Worm (Caenorhabditis elegans) whole organism, L4 larva: ENCODE results near the gene sqv-3.

Source experiments
- F10B5.3 ChIP-seq: sonication (generic microtip); optimal IDR thresholded peaks from 2 replicates; lab custom pipeline; 2016; ENCODE audit warnings: mild to moderate bottlenecking, missing genetic modification characterization, missing compliant biosample characterization
- F37D6.2 ChIP-seq: sonication (generic microtip); optimal IDR thresholded peaks from 2 replicates; lab custom pipeline; 2016; ENCODE audit warnings: mild to moderate bottlenecking, missing genetic modification characterization, missing compliant biosample characterization
- F49E8.2 ChIP-seq: sonication (generic microtip); optimal IDR thresholded peaks from 2 replicates; lab custom pipeline; 2016; ENCODE audit warnings: missing compliant biosample characterization, mild to moderate bottlenecking, missing genetic modification characterization, borderline replicate concordance
- T20F7.1 ChIP-seq: fragments of 200-800 bp; sonication (Bioruptor generic); optimal IDR thresholded peaks from 2 replicates; lab custom pipeline; 2018; ENCODE audit warnings: mild to moderate bottlenecking, missing genetic modification characterization, missing compliant biosample characterization
- T26A8.4 ChIP-seq: fragments of 200-800 bp; sonication (Bioruptor generic); IDR thresholded peaks from 2 replicates; pipeline ENCODE4 v1.3.6; 2022; ENCODE audit warnings: missing genetic modification characterization, missing compliant biosample characterization
- Y5F2A.4 ChIP-seq: fragments of 200-800 bp; sonication (Bioruptor generic); optimal IDR thresholded peaks from 2 replicates; lab custom pipeline; 2018; ENCODE audit warnings: mild to moderate bottlenecking, missing genetic modification characterization, missing compliant biosample characterization
- Y75B8A.6 ChIP-seq: fragments of 200-800 bp; sonication (Bioruptor generic); IDR thresholded peaks from 2 replicates; pipeline ENCODE4 v1.3.6; 2022; ENCODE audit warnings: missing genetic modification reagents, missing genetic modification characterization, missing compliant biosample characterization
- ZK546.5 ChIP-seq, 2 experiments: sonication (generic microtip); optimal IDR thresholded peaks; 2 replicates each; lab custom pipeline; 2017; ENCODE audit warnings: missing biosample characterization in 2 of 2, missing genetic modification characterization in 2 of 2
- aha-1 ChIP-seq: fragments of 150-350 bp; peaks from one replicate; lab custom pipeline; 2014; ENCODE audit warnings: missing biosample characterization, missing genetic modification characterization
- ama-1 ChIP-seq: fragments of 150-350 bp; optimal IDR thresholded peaks from 2 replicates; lab custom pipeline; 2014; ENCODE audit warnings: inconsistent platforms, mixed read lengths
- attf-4 ChIP-seq: sonication (generic microtip); optimal IDR thresholded peaks from 3 replicates; lab custom pipeline; 2017; ENCODE audit warnings: missing biosample characterization, missing genetic modification characterization
- ceh-32 ChIP-seq: sonication (generic microtip); optimal IDR thresholded peaks from 2 replicates; lab custom pipeline; 2016; ENCODE audit warnings: mild to moderate bottlenecking, missing genetic modification characterization, missing compliant biosample characterization; ENCODE audit not compliant: poor library complexity
- ceh-44 ChIP-seq: fragments of 200-800 bp; sonication (Bioruptor generic); IDR thresholded peaks from 2 replicates; pipeline ENCODE4 v1.3.6; 2022; ENCODE audit warnings: missing genetic modification reagents, missing genetic modification characterization, missing compliant biosample characterization
- ctbp-1 ChIP-seq: fragments of 200-800 bp; sonication (Bioruptor generic); IDR thresholded peaks from 2 replicates; pipeline ENCODE4 v1.3.6; 2022; ENCODE audit warnings: missing genetic modification reagents, missing genetic modification characterization, missing compliant biosample characterization
- daf-19 ChIP-seq: fragments of 200-800 bp; sonication (Bioruptor generic); conservative IDR thresholded peaks from 2 replicates; pipeline ENCODE4 v1.3.6; 2022; ENCODE audit warnings: missing genetic modification characterization, missing compliant biosample characterization
- egl-43 ChIP-seq: fragments of 200-800 bp; sonication (Bioruptor generic); IDR thresholded peaks from 2 replicates; pipeline ENCODE4 v1.3.6; 2022; ENCODE audit warnings: missing genetic modification reagents, missing genetic modification characterization, missing compliant biosample characterization
- fkh-10 ChIP-seq: fragments of 150-350 bp; optimal IDR thresholded peaks from 2 replicates; lab custom pipeline; 2014; ENCODE audit warnings: missing biosample characterization, missing genetic modification reagents, missing genetic modification characterization
- hmg-1.1 ChIP-seq: fragments of 200-800 bp; sonication (Bioruptor generic); IDR thresholded peaks from 2 replicates; pipeline ENCODE4 v1.3.6; 2022; ENCODE audit warnings: missing genetic modification reagents, missing genetic modification characterization, missing compliant biosample characterization
- lin-1 ChIP-seq: fragments of 200-800 bp; sonication (Bioruptor generic); IDR thresholded peaks from 2 replicates; pipeline ENCODE4 v1.3.6; 2022; ENCODE audit warnings: missing genetic modification reagents, missing genetic modification characterization, missing compliant biosample characterization
- lir-3 ChIP-seq: sonication (generic microtip); optimal IDR thresholded peaks from 2 replicates; lab custom pipeline; 2016; ENCODE audit warnings: mild to moderate bottlenecking, missing genetic modification characterization, missing compliant biosample characterization
- mdt-29 ChIP-seq: fragments of 200-800 bp; sonication (Bioruptor generic); IDR thresholded peaks from 2 replicates; pipeline ENCODE4 v1.3.6; 2022; ENCODE audit warnings: missing genetic modification reagents, missing genetic modification characterization, missing compliant biosample characterization
- mes-2 ChIP-seq: sonication (generic microtip); optimal IDR thresholded peaks from 2 replicates; lab custom pipeline; 2016; ENCODE audit warnings: missing genotype, mild to moderate bottlenecking, missing genetic modification characterization, missing compliant biosample characterization; ENCODE audit not compliant: poor library complexity, severe bottlenecking
- mxl-3 ChIP-seq: fragments of 200-800 bp; sonication (Bioruptor generic); optimal IDR thresholded peaks from 2 replicates; lab custom pipeline; 2018; ENCODE audit warnings: mild to moderate bottlenecking, missing genetic modification characterization, missing compliant biosample characterization
- nhr-102 ChIP-seq: sonication (generic microtip); optimal IDR thresholded peaks from 2 replicates; lab custom pipeline; 2016; ENCODE audit warnings: mild to moderate bottlenecking, missing genetic modification characterization, moderate library complexity, missing compliant biosample characterization
- nhr-11 ChIP-seq: fragments of 150-350 bp; optimal IDR thresholded peaks from 2 replicates; lab custom pipeline; 2014; ENCODE audit warnings: missing biosample characterization, missing genetic modification characterization
- nhr-25 ChIP-seq: sonication (generic microtip); optimal IDR thresholded peaks from 2 replicates; lab custom pipeline; 2017; ENCODE audit warnings: missing genetic modification characterization, mild to moderate bottlenecking, missing compliant biosample characterization, antibody characterized with exemption, moderate library complexity, borderline replicate concordance; ENCODE audit not compliant: insufficient read depth
- pha-4 ChIP-seq, 2 experiments: fragments of 150-350 bp in 1 of 2; fragments of 200-800 bp in 1 of 2; sonication (Bioruptor generic) in 1 of 2; IDR thresholded peaks in 1 of 2; optimal IDR thresholded peaks in 1 of 2; 2 replicates each; pipeline versions ENCODE4 v1.3.6 to Lab custom; 2014 to 2022; ENCODE audit warnings: missing genetic modification characterization in 2 of 2, missing genetic modification reagents in 2 of 2, missing biosample characterization in 1 of 2, missing compliant biosample characterization in 1 of 2
- php-3 ChIP-seq: fragments of 200-800 bp; sonication (Bioruptor generic); IDR thresholded peaks from 2 replicates; pipeline ENCODE4 v1.3.6; 2022; ENCODE audit warnings: missing genetic modification reagents, missing genetic modification characterization, missing compliant biosample characterization
- set-16 ChIP-seq: fragments of 200-800 bp; sonication (Bioruptor generic); IDR thresholded peaks from 2 replicates; pipeline ENCODE4 v1.3.6; 2022; ENCODE audit warnings: missing genetic modification reagents, missing genetic modification characterization, missing compliant biosample characterization
- skn-1 ChIP-seq: fragments of 150-350 bp; optimal IDR thresholded peaks from 2 replicates; lab custom pipeline; 2014; ENCODE audit warnings: missing biosample characterization, missing genetic modification characterization
- unc-130 ChIP-seq: sonication (generic microtip); optimal IDR thresholded peaks from 2 replicates; lab custom pipeline; 2016; ENCODE audit warnings: missing genetic modification reagents, missing genetic modification characterization, missing compliant biosample characterization
- unc-62 ChIP-seq, 3 experiments: fragments of 150-350 bp in 1 of 3; sonication (generic microtip); optimal IDR thresholded peaks in 2 of 3; peaks in 1 of 3; 1 replicate in 1 of 3; 2 replicates in 2 of 3; lab custom pipeline; 2014 to 2017; ENCODE audit warnings: missing biosample characterization in 3 of 3, missing genetic modification characterization in 3 of 3, missing genetic modification reagents in 3 of 3, missing genotype in 1 of 3
- zag-1 ChIP-seq: fragments of 150-350 bp; optimal IDR thresholded peaks from 2 replicates; lab custom pipeline; 2014; ENCODE audit warnings: missing biosample characterization, missing genetic modification characterization
- zip-2 ChIP-seq: fragments of 150-350 bp; optimal IDR thresholded peaks from 2 replicates; lab custom pipeline; 2014; ENCODE audit warnings: missing biosample characterization, missing genetic modification characterization
- ztf-7 ChIP-seq: fragments of 150-350 bp; optimal IDR thresholded peaks from 2 replicates; lab custom pipeline; 2014; ENCODE audit warnings: missing biosample characterization, missing genetic modification characterization

Gene sqv-3

DNA sequence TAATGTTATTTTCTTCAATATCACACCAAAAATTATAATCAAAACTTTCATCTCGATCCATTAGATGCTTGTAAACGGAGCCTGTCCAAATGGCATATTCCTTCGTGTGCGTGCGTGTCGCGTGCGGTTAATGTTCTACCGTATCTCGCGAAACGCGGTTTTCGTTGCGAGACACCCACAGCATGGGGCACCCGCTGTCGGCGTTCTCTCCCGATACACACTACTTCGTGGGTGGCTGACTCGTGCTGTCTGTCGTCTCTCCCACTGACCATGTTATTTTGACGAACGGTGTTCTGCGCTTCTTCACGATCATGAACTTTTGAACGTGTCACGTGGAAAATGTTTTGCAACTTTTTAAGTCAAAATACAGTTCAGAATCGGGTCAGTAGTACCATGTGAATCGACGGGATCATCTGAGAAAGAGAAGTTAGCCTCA lies 14.7 kb downstream of the sqv-3 start (continued):
- peak; percentile 98 for TF ChIP-seq pha-4 (GFP tag; IDR thresholded peaks at IDR 0.05; lab: Robert Waterston, UW)
- no peak for TF ChIP-seq pha-4 (tag; optimal IDR thresholded peaks at IDR 0.05; lab: Kevin White, UChicago)
- peak; percentile 98 for TF ChIP-seq nhr-25 (tag; lab: Kevin White, UChicago)
- TF ChIP-seq nhr-102 (tag; lab: Kevin White, UChicago): peak; percentile 98
- peak; percentile 88 for TF ChIP-seq fkh-10 (GFP tag; lab: Kevin White, UChicago)
- TF ChIP-seq ama-1: peak; percentile 95
- TF ChIP-seq zag-1 (tag; lab: Kevin White, UChicago): peak; percentile 80
- peak; percentile 99 for TF ChIP-seq nhr-11 (tag; lab: Kevin White, UChicago)
- no peak for TF ChIP-seq attf-4 (tag; lab: Kevin White, UChicago)
- peak; percentile 1 for TF ChIP-seq unc-130 (GFP tag; lab: Kevin White, UChicago)
- TF ChIP-seq skn-1 (tag; lab: Kevin White, UChicago): peak; percentile 71
- peak; percentile 92 for TF ChIP-seq T20F7.1 (GFP tag; lab: Kevin White, UChicago)
- TF ChIP-seq Y5F2A.4: peak; percentile 92
- TF ChIP-seq daf-19: peak; percentile 83
- peak; percentile 98 for TF ChIP-seq lin-1 (GFP tag; lab: Robert Waterston, UW)
- peak; percentile 77; the same call in 1 of the 2 replicates for TF ChIP-seq ceh-44
- TF ChIP-seq ztf-7 (tag; lab: Kevin White, UChicago): peak; percentile 88

DNA sequence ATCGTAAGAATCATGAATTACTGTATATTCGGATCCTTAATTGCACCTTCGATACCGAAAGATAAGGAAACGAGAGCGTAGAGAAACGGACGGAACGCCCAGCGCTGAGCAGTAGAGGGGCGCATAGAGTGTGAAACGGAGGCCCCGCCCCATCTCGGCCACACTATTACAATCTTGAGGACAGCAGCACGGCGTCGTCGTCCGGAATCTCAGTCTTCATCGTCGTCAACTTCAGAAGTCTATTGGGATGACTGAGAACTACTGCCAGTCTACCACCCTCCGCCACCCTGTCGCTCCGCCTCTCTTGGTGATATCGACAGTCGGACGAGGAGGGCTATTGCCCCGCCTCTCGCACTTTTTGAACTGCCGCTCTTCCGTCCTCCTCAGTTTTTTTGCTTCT lies 15.4 kb downstream of the sqv-3 start:
- TF ChIP-seq mdt-29 (GFP tag; lab: Robert Waterston, UW) (peak; percentile 15; the same call in 1 of the 2 replicates), F37D6.2 (tag; lab: Kevin White, UChicago) (no peak), egl-43 (GFP tag; lab: Robert Waterston, UW) (peak; percentile 53), ceh-32 (no peak), lir-3 (no peak), hmg-1.1 (0 out of 2 replicates have a peak, but pooled peaks have one; percentile 18), ctbp-1 (GFP tag; lab: Robert Waterston, UW) (0 out of 2 replicates have a peak, but pooled peaks have one; percentile 7), set-16 (GFP tag; lab: Robert Waterston, UW) (peak; percentile 62; the same call in 1 of the 2 replicates), ZK546.5 (tag; optimal IDR thresholded peaks at IDR 0.05; lab: Kevin White, UChicago) (no peak), unc-62 (GFP tag; optimal IDR thresholded peaks at IDR 0.05 in 1 of 2; lab: Kevin White, UChicago) (peak in 1 of 2 experiments; percentile 68), unc-62 (tag; optimal IDR thresholded peaks at IDR 0.05; lab: Kevin White, UChicago) (no peak)

DNA sequence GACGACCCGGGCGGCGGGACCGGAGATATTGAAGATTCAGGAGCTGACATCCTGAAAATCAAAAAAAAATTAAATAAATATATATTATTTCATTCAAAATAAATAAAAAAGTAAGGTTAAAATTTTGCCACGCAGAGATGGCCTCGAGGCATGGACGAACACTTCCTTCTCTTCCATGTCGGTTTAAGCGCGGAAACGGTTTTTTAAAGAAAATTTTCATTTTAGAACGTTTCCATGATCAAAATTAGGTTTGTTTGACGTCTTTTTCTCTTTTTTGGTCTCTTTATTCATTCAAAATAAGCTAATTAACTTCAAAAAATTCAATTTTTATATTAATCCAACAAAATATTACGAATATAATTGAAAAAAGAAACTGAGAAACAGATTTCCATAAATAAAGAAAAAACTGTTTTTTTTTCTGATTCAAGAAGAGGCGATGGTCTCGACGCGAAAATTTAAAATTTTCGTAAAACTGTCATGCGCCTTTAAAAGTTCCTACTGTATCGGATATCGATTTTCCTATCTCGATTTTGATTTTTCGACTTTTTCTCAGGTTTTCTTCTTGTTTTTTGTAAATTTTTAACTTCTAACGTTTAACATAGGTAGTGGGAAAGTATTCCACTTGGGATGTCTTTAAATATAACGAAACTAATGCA lies 17.9 kb downstream of the sqv-3 start, which contains the start of gene gcc-2:
TSS of gene gcc-2 (minus strand) at position 51 of the 656 bp plus-strand sequence.
- no peak for TF ChIP-seq F49E8.2 (tag; lab: Kevin White, UChicago)
- peak; percentile 9 for TF ChIP-seq mes-2 (tag; lab: Kevin White, UChicago)
- no peak for TF ChIP-seq F10B5.3 (tag; lab: Kevin White, UChicago)
- no peak for TF ChIP-seq zip-2 (tag; lab: Kevin White, UChicago)
- TF ChIP-seq T26A8.4: no peak
- no peak for TF ChIP-seq php-3 (GFP tag; lab: Robert Waterston, UW)
- TF ChIP-seq aha-1 (tag; lab: Kevin White, UChicago): peak; percentile 13

- TF ChIP-seq aha-1 (tag; lab: Kevin White, UChicago) (peak; percentile 22), mxl-3 (no peak), lin-1 (GFP tag; lab: Robert Waterston, UW) (no peak), Y75B8A.6 (no peak)
- TF ChIP-seq, all 104 proteins: peak for 1
These were observed 20.0 kb downstream of the sqv-3 start for ce11 chrIII:9760184-9760583.
